Fruit fly (Drosophila melanogaster) whole organism, embryonic: ENCODE data around the gene CG9775.

Source experiments
- Awh ChIP-seq: fragments of 200-800 bp; sonication (Bioruptor generic); IDR thresholded peaks from 2 replicates; pipeline ENCODE4, ENCODE4 v1.3.6; 2022; ENCODE audit warnings: missing biosample characterization, missing genetic modification characterization
- Bdp1 ChIP-seq: fragments of 200-800 bp; sonication (Bioruptor generic); optimal IDR thresholded peaks from 3 replicates; lab custom pipeline; 2016; ENCODE audit warnings: missing biosample characterization, missing genetic modification characterization
- CG12744 ChIP-seq: fragments of 200-800 bp; sonication (Bioruptor generic); optimal IDR thresholded peaks from 2 replicates; lab custom pipeline; 2016; ENCODE audit warnings: missing biosample characterization, missing genetic modification characterization
- CG13775 ChIP-seq: fragments of 200-800 bp; sonication (Bioruptor generic); optimal IDR thresholded peaks from 3 replicates; lab custom pipeline; 2017; ENCODE audit warnings: missing biosample characterization, mild to moderate bottlenecking, missing genetic modification characterization
- CG13894 ChIP-seq: fragments of 200-800 bp; sonication (Bioruptor generic); optimal IDR thresholded peaks from 3 replicates; lab custom pipeline; 2018; ENCODE audit warnings: missing biosample characterization, mild to moderate bottlenecking, missing genetic modification characterization, moderate library complexity
- CG14050 ChIP-seq: fragments of 200-800 bp; sonication (Bioruptor generic); IDR thresholded peaks from 3 replicates; pipeline ENCODE4 v1.3.6; 2022; ENCODE audit warnings: missing biosample characterization, missing genetic modification characterization
- CG14441 ChIP-seq: fragments of 200-800 bp; sonication (Bioruptor generic); IDR thresholded peaks from 2 replicates; pipeline ENCODE4 v1.3.6; 2022; ENCODE audit warnings: missing biosample characterization, missing genetic modification characterization
- CG16863 ChIP-seq: fragments of 200-800 bp; sonication (Bioruptor generic); optimal IDR thresholded peaks from 3 replicates; lab custom pipeline; 2016; ENCODE audit warnings: missing biosample characterization, missing genetic modification characterization
- CG17359 ChIP-seq: fragments of 200-800 bp; sonication (Bioruptor generic); optimal IDR thresholded peaks from 3 replicates; lab custom pipeline; 2018; ENCODE audit warnings: missing biosample characterization, mild to moderate bottlenecking, missing genetic modification characterization, moderate library complexity
- CG17385 ChIP-seq: fragments of 200-800 bp; sonication (Bioruptor generic); optimal IDR thresholded peaks from 3 replicates; lab custom pipeline; 2018; ENCODE audit warnings: missing biosample characterization, mild to moderate bottlenecking, missing genetic modification characterization
- CG1832 ChIP-seq: fragments of 200-800 bp; sonication (Bioruptor generic); optimal IDR thresholded peaks from 2 replicates; lab custom pipeline; 2017; ENCODE audit warnings: missing biosample characterization, mild to moderate bottlenecking, missing genetic modification characterization, inconsistent platforms
- CG2129 ChIP-seq: fragments of 200-800 bp; sonication (Bioruptor generic); IDR thresholded peaks from 2 replicates; pipeline ENCODE4 v1.3.6; 2022; ENCODE audit warnings: missing biosample characterization, missing genetic modification characterization; ENCODE audit not compliant: partially characterized antibody
- CG34422 ChIP-seq: fragments of 200-800 bp; sonication (Bioruptor generic); IDR thresholded peaks from 3 replicates; pipeline ENCODE4 v1.3.6; 2022; ENCODE audit warnings: missing biosample characterization, missing genetic modification characterization
- CG3726 ChIP-seq: fragments of 200-800 bp; sonication (Bioruptor generic); IDR thresholded peaks from 3 replicates; pipeline ENCODE4, ENCODE4 v1.3.6; 2022; ENCODE audit warnings: missing biosample characterization, missing genetic modification characterization
- CG6813 ChIP-seq: fragments of 200-800 bp; sonication (Bioruptor generic); optimal IDR thresholded peaks from 2 replicates; lab custom pipeline; 2017; ENCODE audit warnings: missing biosample characterization, missing genetic modification characterization, mild to moderate bottlenecking, moderate library complexity, missing genetic modification reagents
- CG6854 ChIP-seq: fragments of 200-800 bp; sonication (Bioruptor generic); optimal IDR thresholded peaks from 3 replicates; lab custom pipeline; 2017; ENCODE audit warnings: missing biosample characterization, mild to moderate bottlenecking, missing genetic modification characterization
- CG7928 ChIP-seq: fragments of 200-800 bp; sonication (Bioruptor generic); optimal IDR thresholded peaks from 2 replicates; lab custom pipeline; 2017; ENCODE audit warnings: missing biosample characterization, mild to moderate bottlenecking, missing genetic modification characterization
- CG8478 ChIP-seq: fragments of >200 bp; optimal IDR thresholded peaks from 2 replicates; lab custom pipeline; 2018
- CG8765 ChIP-seq: fragments of 200-800 bp; sonication (Bioruptor generic); IDR thresholded peaks from 2 replicates; pipeline ENCODE4 v1.3.6; 2022; ENCODE audit warnings: missing biosample characterization, missing genetic modification characterization
- CG8944 ChIP-seq: fragments of 200-800 bp; sonication (Bioruptor generic); optimal IDR thresholded peaks from 3 replicates; lab custom pipeline; 2016; ENCODE audit warnings: missing biosample characterization, missing genetic modification characterization
- CG9727 ChIP-seq: fragments of 200-800 bp; sonication (Bioruptor generic); optimal IDR thresholded peaks from 3 replicates; lab custom pipeline; 2017; ENCODE audit warnings: missing biosample characterization, mild to moderate bottlenecking, missing genetic modification characterization
- Deaf1 ChIP-seq: fragments of 200-800 bp; optimal IDR thresholded peaks from 3 replicates; lab custom pipeline; 2019; ENCODE audit warnings: missing biosample characterization, mild to moderate bottlenecking, missing genetic modification characterization, moderate library complexity
- Dll ChIP-seq: fragments of 200-800 bp; sonication (Bioruptor generic); IDR thresholded peaks from 4 replicates; pipeline ENCODE4 v1.3.6; 2022; ENCODE audit warnings: missing biosample characterization, missing genetic modification characterization; ENCODE audit not compliant: partially characterized antibody
- HLH3B ChIP-seq: fragments of 200-800 bp; sonication (Bioruptor generic); IDR thresholded peaks from 2 replicates; pipeline ENCODE4 v1.3.6; 2022; ENCODE audit warnings: missing biosample characterization, missing genetic modification characterization
- Pdp1 ChIP-seq, 2 experiments: fragments of 200-800 bp; sonication (Bioruptor generic); optimal IDR thresholded peaks; 3 replicates each; lab custom pipeline; 2016; ENCODE audit warnings: missing biosample characterization in 2 of 2, missing genetic modification characterization in 2 of 2, mild to moderate bottlenecking in 1 of 2, moderate library complexity in 1 of 2
- Side ChIP-seq: fragments of 200-800 bp; sonication (Bioruptor generic); optimal IDR thresholded peaks from 2 replicates; lab custom pipeline; 2016; ENCODE audit warnings: missing biosample characterization, missing genetic modification characterization
- Xbp1 ChIP-seq: fragments of 200-800 bp; sonication (Bioruptor generic); optimal IDR thresholded peaks from 3 replicates; lab custom pipeline; 2016; ENCODE audit warnings: missing biosample characterization, mild to moderate bottlenecking, missing genetic modification characterization
- YL-1 ChIP-seq: fragments of 200-800 bp; sonication (Bioruptor generic); optimal IDR thresholded peaks from 3 replicates; lab custom pipeline; 2017; ENCODE audit warnings: missing biosample characterization, mild to moderate bottlenecking, missing genetic modification characterization
- al ChIP-seq: fragments of 200-800 bp; sonication (Bioruptor generic); IDR thresholded peaks from 2 replicates; pipeline ENCODE4 v1.3.6; 2022; ENCODE audit warnings: missing biosample characterization, missing genetic modification characterization
- amos ChIP-seq: fragments of 200-800 bp; sonication (Bioruptor generic); IDR thresholded peaks from 2 replicates; pipeline ENCODE4 v1.3.6; 2022; ENCODE audit warnings: missing biosample characterization, missing genetic modification characterization; ENCODE audit not compliant: partially characterized antibody
- cg ChIP-seq: fragments of 200-800 bp; sonication (Bioruptor generic); optimal IDR thresholded peaks from 3 replicates; lab custom pipeline; 2019; ENCODE audit warnings: missing biosample characterization, mild to moderate bottlenecking, missing genetic modification characterization, moderate library complexity
- crp ChIP-seq, 2 experiments: fragments of 200-800 bp; sonication (Bioruptor generic); optimal IDR thresholded peaks; 2 replicates in 1 of 2; 3 replicates in 1 of 2; lab custom pipeline; 2017; ENCODE audit warnings: missing biosample characterization in 2 of 2, missing genetic modification characterization in 2 of 2, mild to moderate bottlenecking in 1 of 2, moderate library complexity in 1 of 2
- cwo ChIP-seq: fragments of 200-800 bp; sonication (Bioruptor generic); optimal IDR thresholded peaks from 3 replicates; lab custom pipeline; 2017; ENCODE audit warnings: missing biosample characterization, missing genetic modification characterization, mild to moderate bottlenecking, moderate library complexity, missing genetic modification reagents
- fd64A ChIP-seq: fragments of 200-800 bp; sonication (Bioruptor generic); optimal IDR thresholded peaks from 3 replicates; lab custom pipeline; 2018; ENCODE audit warnings: missing biosample characterization, mild to moderate bottlenecking, missing genetic modification characterization
- gcm ChIP-seq: fragments of 200-800 bp; sonication (Bioruptor generic); optimal IDR thresholded peaks from 2 replicates; lab custom pipeline; 2019; ENCODE audit warnings: missing biosample characterization, mild to moderate bottlenecking, missing genetic modification characterization, moderate library complexity
- hkb ChIP-seq, 2 experiments: fragments of 200-800 bp in 1 of 2; fragments of >200 bp in 1 of 2; sonication (Bioruptor generic) in 1 of 2; IDR thresholded peaks in 1 of 2; optimal IDR thresholded peaks in 1 of 2; 2 replicates each; pipeline versions ENCODE4 v1.3.6 to Lab custom; 2017 to 2022; ENCODE audit warnings: missing biosample characterization in 1 of 2, missing genetic modification characterization in 1 of 2
- jigr1 ChIP-seq: fragments of 200-800 bp; sonication (Bioruptor generic); IDR thresholded peaks from 3 replicates; pipeline ENCODE4 v1.3.6; 2022; ENCODE audit warnings: missing biosample characterization, missing genetic modification characterization
- jing ChIP-seq: fragments of 200-800 bp; sonication (Bioruptor generic); optimal IDR thresholded peaks from 2 replicates; lab custom pipeline; 2018; ENCODE audit warnings: missing biosample characterization, mild to moderate bottlenecking, missing genetic modification characterization
- knrl ChIP-seq: fragments of 200-800 bp; sonication (Bioruptor generic); IDR thresholded peaks from 3 replicates; pipeline ENCODE4 v1.3.6; 2022; ENCODE audit warnings: missing biosample characterization, missing genetic modification characterization; ENCODE audit not compliant: partially characterized antibody
- mirr ChIP-seq: fragments of 200-800 bp; sonication (Bioruptor generic); optimal IDR thresholded peaks from 3 replicates; lab custom pipeline; 2018; ENCODE audit warnings: missing biosample characterization, mild to moderate bottlenecking, missing genetic modification characterization
- mld ChIP-seq: fragments of 200-800 bp; sonication (Bioruptor generic); IDR thresholded peaks from 3 replicates; pipeline ENCODE4 v1.3.6; 2022; ENCODE audit warnings: missing biosample characterization, missing genetic modification characterization; ENCODE audit not compliant: partially characterized antibody
- rib ChIP-seq: fragments of 200-800 bp; sonication (Bioruptor generic); IDR thresholded peaks from 2 replicates; pipeline ENCODE4 v1.3.6; 2022; ENCODE audit warnings: missing biosample characterization, missing genetic modification characterization
- sima ChIP-seq: fragments of 200-800 bp; sonication (Bioruptor generic); optimal IDR thresholded peaks from 2 replicates; lab custom pipeline; 2016; ENCODE audit warnings: missing biosample characterization, missing genetic modification characterization
- tgo ChIP-seq: fragments of 200-800 bp; sonication (Bioruptor generic); IDR thresholded peaks from 3 replicates; pipeline ENCODE4 v1.3.6; 2022; ENCODE audit warnings: missing biosample characterization, missing genetic modification characterization
- tin ChIP-seq: fragments of 200-800 bp; sonication (Bioruptor generic); optimal IDR thresholded peaks from 3 replicates; lab custom pipeline; 2016; ENCODE audit warnings: missing biosample characterization, missing genetic modification characterization
- toy ChIP-seq: fragments of 200-800 bp; sonication (Bioruptor generic); IDR thresholded peaks from 2 replicates; pipeline ENCODE4 v1.3.6; 2022; ENCODE audit warnings: missing biosample characterization, missing genetic modification characterization
- tup ChIP-seq: fragments of 200-800 bp; sonication (Bioruptor generic); optimal IDR thresholded peaks from 2 replicates; lab custom pipeline; 2016; ENCODE audit warnings: missing biosample characterization, mild to moderate bottlenecking, missing genetic modification characterization, moderate library complexity

Gene CG9775

dm6 chr3R:4654557-4655273, 13.1 kb upstream of the CG9775 start, which contains the start of gene spartin (continued):
- TF ChIP-seq knrl (GFP tag; lab: Robert Waterston, UW) (no peak), CG34422 (GFP tag; lab: Robert Waterston, UW) (no peak), CG2129 (no peak), Side (GFP tag; lab: Kevin White, UChicago) (no peak), CG8765 (no peak), CG7928 (no peak), rib (GFP tag; lab: Robert Waterston, UW) (no peak), Bdp1 (GFP tag; lab: Kevin White, UChicago) (no peak), CG17385 (GFP tag; lab: Kevin White, UChicago) (no peak), CG8944 (GFP tag; lab: Kevin White, UChicago) (no peak), jigr1 (GFP tag; lab: Robert Waterston, UW) (no peak), tgo (GFP tag; lab: Robert Waterston, UW) (no peak), CG13894 (tag; lab: Kevin White, UChicago) (no peak), hkb (optimal IDR thresholded peaks at IDR 0.05; lab: Kevin White, UChicago) (no peak), hkb (GFP tag; IDR thresholded peaks at IDR 0.05; lab: Robert Waterston, UW) (peak; percentile 30; the same call in 1 of the 2 replicates), CG6813 (no peak)

dm6 chr3R:4649880-4650493, 8.3 kb upstream of the CG9775 start:
- no peak for TF ChIP-seq fd64A
- no peak for TF ChIP-seq CG14050 (GFP tag; lab: Robert Waterston, UW)
- no peak for TF ChIP-seq CG17359 (tag; lab: Kevin White, UChicago)
- TF ChIP-seq mld (GFP tag; lab: Robert Waterston, UW) = no peak
- no peak for TF ChIP-seq jing
- TF ChIP-seq gcm = no peak
- TF ChIP-seq CG6854 (GFP tag; lab: Kevin White, UChicago) = no peak
- no peak for TF ChIP-seq cwo (GFP tag; lab: Kevin White, UChicago)
- TF ChIP-seq CG1832 (GFP tag; lab: Kevin White, UChicago) = peak; percentile 43
- no peak for TF ChIP-seq sima (GFP tag; lab: Kevin White, UChicago)
- peak; percentile 48 for TF ChIP-seq CG8478 (lab: Kevin White, UChicago)
- TF ChIP-seq amos (GFP tag; lab: Robert Waterston, UW) = no peak
- peak; percentile 2 for TF ChIP-seq mirr
- TF ChIP-seq Pdp1 (GFP tag; optimal IDR thresholded peaks at IDR 0.05; lab: Kevin White, UChicago) = peak in 1 of 2 experiments; percentile 75
- no peak for TF ChIP-seq CG13775 (GFP tag; lab: Kevin White, UChicago)
- TF ChIP-seq Awh = no peak
- no peak for TF ChIP-seq tin (GFP tag; lab: Kevin White, UChicago)
- TF ChIP-seq CG3726 (GFP tag; lab: Robert Waterston, UW) = 0 out of 3 replicates have a peak, but pooled peaks have one; percentile 49
- no peak for TF ChIP-seq toy (GFP tag; lab: Robert Waterston, UW)
- TF ChIP-seq CG14441 (GFP tag; lab: Robert Waterston, UW) = no peak
- TF ChIP-seq CG12744 (GFP tag; lab: Kevin White, UChicago) = no peak
- TF ChIP-seq cg (GFP tag; lab: Kevin White, UChicago) = no peak
- TF ChIP-seq HLH3B (GFP tag; lab: Robert Waterston, UW) = no peak
- TF ChIP-seq al (GFP tag; lab: Robert Waterston, UW) = no peak
- TF ChIP-seq Dll = no peak
- TF ChIP-seq Deaf1 = peak; percentile 64
- TF ChIP-seq CG9727 = no peak
- TF ChIP-seq YL-1 (GFP tag; lab: Kevin White, UChicago) = peak; percentile 4
- no peak for TF ChIP-seq crp (GFP tag; optimal IDR thresholded peaks at IDR 0.05; lab: Kevin White, UChicago)
- TF ChIP-seq tup = no peak
- TF ChIP-seq Xbp1 (GFP tag; lab: Kevin White, UChicago) = no peak
- no peak for TF ChIP-seq CG7928
- no peak for TF ChIP-seq CG16863 (GFP tag; lab: Kevin White, UChicago)
